Worm (Caenorhabditis elegans) whole organism, mixed stage, embryonic: ENCODE data around the gene Y51H4A.24.

Experiments used
- ceh-39 ChIP-seq: fragments of 150-350 bp; optimal IDR thresholded peaks from 2 replicates; lab custom pipeline; 2014; ENCODE audit warnings: missing biosample characterization, missing genetic modification characterization
- mep-1 ChIP-seq: fragments of 150-350 bp; optimal IDR thresholded peaks from 2 replicates; lab custom pipeline; 2017; ENCODE audit warnings: missing biosample characterization, missing genetic modification reagents, missing genetic modification characterization, inconsistent platforms
- nhr-28 ChIP-seq: fragments of 150-350 bp; optimal IDR thresholded peaks from 2 replicates; lab custom pipeline; 2014; ENCODE audit warnings: missing biosample characterization, missing genetic modification characterization
- snpc-4 ChIP-seq: fragments of 150-350 bp; optimal IDR thresholded peaks from 2 replicates; lab custom pipeline; 2014; ENCODE audit warnings: missing biosample characterization, missing genetic modification characterization
- sptf-1 ChIP-seq: sonication (generic microtip); optimal IDR thresholded peaks from 2 replicates; lab custom pipeline; 2017; ENCODE audit warnings: mild to moderate bottlenecking, missing genetic modification characterization, moderate library complexity, missing compliant biosample characterization
- unc-39 ChIP-seq: fragments of 150-350 bp; optimal IDR thresholded peaks from 2 replicates; lab custom pipeline; 2014; ENCODE audit warnings: missing biosample characterization, missing genetic modification characterization
- ztf-11 ChIP-seq: fragments of 150-350 bp; optimal IDR thresholded peaks from 2 replicates; lab custom pipeline; 2014; ENCODE audit warnings: missing biosample characterization, missing genetic modification characterization

DNA sequence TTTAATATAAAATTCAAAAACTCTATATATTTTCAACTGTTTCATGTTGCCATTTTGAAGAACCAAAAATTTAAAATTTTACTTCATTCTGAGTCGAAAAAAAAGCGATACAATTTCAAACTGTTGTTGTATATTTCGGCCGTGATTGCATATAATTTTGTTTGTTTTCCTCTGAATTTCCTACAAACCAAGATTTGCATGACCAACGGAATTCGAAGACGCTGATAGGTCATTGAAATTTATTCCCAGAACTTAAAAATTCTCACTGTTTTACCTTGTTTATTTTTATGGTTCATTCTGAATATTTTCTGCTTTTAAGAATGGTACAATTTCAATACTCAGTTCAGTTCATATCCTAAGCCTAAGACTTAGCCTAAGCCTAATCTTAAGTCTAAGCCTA, 10.4 kb upstream of the Y51H4A.24 start:
- TF ChIP-seq nhr-28 (no peak), snpc-4 (tag; lab: Kevin White, UChicago) (no peak), ceh-39 (tag; lab: Kevin White, UChicago) (no peak), mep-1 (tag; lab: Kevin White, UChicago) (no peak), unc-39 (tag; lab: Kevin White, UChicago) (no peak), ztf-11 (tag; lab: Kevin White, UChicago) (no peak), sptf-1 (no peak)
